Worm (Caenorhabditis elegans): ENCODE measurements around the gene angl-1.

Gene angl-1

ce11 chrV:2672603-2673002 lies 19.7 kb downstream of the angl-1 start, which contains the start of gene W02G9.3 (continued):
- no peak for TF ChIP-seq unc-62 (GFP tag; optimal IDR thresholded peaks at IDR 0.05)
- TF ChIP-seq fkh-8 (tag; optimal IDR thresholded peaks at IDR 0.05), result peak; percentile 83
- no peak for TF ChIP-seq unc-98 (GFP tag; IDR thresholded peaks at IDR 0.05)
- TF ChIP-seq lsy-2 (tag; optimal IDR thresholded peaks at IDR 0.05), result peak; percentile 87 to 91
- TF ChIP-seq lin-14 (GFP tag; optimal IDR thresholded peaks at IDR 0.05), result peak; percentile 85
- TF ChIP-seq sox-4 (tag; optimal IDR thresholded peaks at IDR 0.05), result peak; percentile 56
- no peak for TF ChIP-seq ceh-63 (GFP tag; optimal IDR thresholded peaks at IDR 0.05)
- TF ChIP-seq nhr-11 (tag; optimal IDR thresholded peaks at IDR 0.05), result peak; percentile 82
- no peak for TF ChIP-seq pqm-1 (tag; optimal IDR thresholded peaks at IDR 0.05)
- peak; percentile 69 for TF ChIP-seq irx-1 (tag; optimal IDR thresholded peaks at IDR 0.05)
- TF ChIP-seq tbx-2 (tag; optimal IDR thresholded peaks at IDR 0.05), result peak; percentile 78
- TF ChIP-seq elt-3 (tag; optimal IDR thresholded peaks at IDR 0.05), result peak in 1 of 6 experiments; percentile 66

- TF ChIP-seq unc-130 (tag; optimal IDR thresholded peaks at IDR 0.05) (no peak), pax-3 (tag; optimal IDR thresholded peaks at IDR 0.05) (no peak), zip-4 (GFP tag; optimal IDR thresholded peaks at IDR 0.05) (no peak), C04F5.9 (tag; optimal IDR thresholded peaks at IDR 0.05) (no peak), mep-1 (tag; optimal IDR thresholded peaks at IDR 0.05) (peak; percentile 10), hpl-2 (GFP tag; optimal IDR thresholded peaks at IDR 0.05) (no peak), mdl-1 (tag; optimal IDR thresholded peaks at IDR 0.05) (peak in 1 of 2 experiments; percentile 12), lsy-2 (tag; optimal IDR thresholded peaks at IDR 0.05) (peak; percentile 30 to 59), tlp-1 (tag; optimal IDR thresholded peaks at IDR 0.05) (no peak), unc-98 (GFP tag; IDR thresholded peaks at IDR 0.05) (no peak), lin-13 (GFP tag; optimal IDR thresholded peaks at IDR 0.05) (no peak), nhr-84 (tag; optimal IDR thresholded peaks at IDR 0.05) (no peak), grh-1 (GFP tag; IDR thresholded peaks at IDR 0.05) (no peak), ceh-63 (GFP tag; optimal IDR thresholded peaks at IDR 0.05) (no peak), aly-2 (tag; optimal IDR thresholded peaks at IDR 0.05) (no peak), lin-14 (GFP tag; optimal IDR thresholded peaks at IDR 0.05) (peak; percentile 41), elt-3 (tag; optimal IDR thresholded peaks at IDR 0.05) (no peak), aha-1 (tag; optimal IDR thresholded peaks at IDR 0.05) (no peak), ceh-82 (tag; optimal IDR thresholded peaks at IDR 0.05) (peak in 2 of 3 experiments; percentile 31 to 37), nhr-71 (tag; optimal IDR thresholded peaks at IDR 0.05) (peak; percentile 47), ceh-90 (tag; optimal IDR thresholded peaks at IDR 0.05) (no peak), C16A3.4 (tag; optimal IDR thresholded peaks at IDR 0.05) (peak; percentile 31), hlh-4 (tag; optimal IDR thresholded peaks at IDR 0.05) (no peak), dsc-1 (tag; optimal IDR thresholded peaks at IDR 0.05) (peak; percentile 25), nhr-20 (tag; optimal IDR thresholded peaks at IDR 0.05) (peak; percentile 59), lin-39 (tag; optimal IDR thresholded peaks at IDR 0.05) (no peak), ces-1 (GFP tag; optimal IDR thresholded peaks at IDR 0.05) (no peak), pag-3 (tag; optimal IDR thresholded peaks at IDR 0.05; ENCODE audit: borderline replicate concordance, insufficient read depth) (no peak), fkh-4 (tag; optimal IDR thresholded peaks at IDR 0.05; ENCODE audit: borderline replicate concordance) (no peak), snu-23 (GFP tag; optimal IDR thresholded peaks at IDR 0.05) (peak; percentile 53), sox-4 (tag; optimal IDR thresholded peaks at IDR 0.05) (no peak), ama-1 (optimal IDR thresholded peaks at IDR 0.05) (no peak), fkh-8 (tag; optimal IDR thresholded peaks at IDR 0.05) (no peak), vab-15 (tag; optimal IDR thresholded peaks at IDR 0.05) (no peak), nhr-12 (tag; optimal IDR thresholded peaks at IDR 0.05) (no peak), ceh-88 (GFP tag; IDR thresholded peaks at IDR 0.05) (no peak), nhr-47 (tag; optimal IDR thresholded peaks at IDR 0.05) (peak; percentile 59), lin-35 (GFP tag; optimal IDR thresholded peaks at IDR 0.05) (peak; percentile 32 to 61), nhr-28 (tag; optimal IDR thresholded peaks at IDR 0.05) (no peak), nhr-237 (tag; optimal IDR thresholded peaks at IDR 0.05) (no peak), sptf-1 (tag; optimal IDR thresholded peaks at IDR 0.05) (no peak), skn-1 (tag; optimal IDR thresholded peaks at IDR 0.05) (peak; percentile 15), tbx-2 (tag; optimal IDR thresholded peaks at IDR 0.05) (peak; percentile 14), ztf-11 (tag; optimal IDR thresholded peaks at IDR 0.05) (no peak), ceh-8 (GFP tag; optimal IDR thresholded peaks at IDR 0.05) (no peak), rnt-1 (tag; optimal IDR thresholded peaks at IDR 0.05) (peak; percentile 45), xbp-1 (tag; optimal IDR thresholded peaks at IDR 0.05) (peak; percentile 15)
Observed at ce11 chrV:2673807-2674206, 20.9 kb downstream of the angl-1 start.
